Fruit fly (Drosophila melanogaster) whole organism, embryonic: ENCODE data around the gene HDAC4.

Experiments
- Blimp-1 ChIP-seq: fragments of 200-800 bp; sonication (Bioruptor generic); optimal IDR thresholded peaks from 3 replicates; lab custom pipeline; 2018; ENCODE audit warnings: missing biosample characterization, missing genetic modification characterization, mild to moderate bottlenecking, moderate library complexity, missing genetic modification reagents
- CG11723 ChIP-seq: fragments of 200-800 bp; sonication (Bioruptor generic); optimal IDR thresholded peaks from 2 replicates; lab custom pipeline; 2017; ENCODE audit warnings: missing biosample characterization, mild to moderate bottlenecking, missing genetic modification characterization
- Dfd ChIP-seq, 2 experiments: fragments of >200 bp; optimal IDR thresholded peaks; 2 replicates each; lab custom pipeline; 2017; ENCODE audit warnings: missing biosample characterization in 2 of 2, missing genetic modification characterization in 2 of 2
- Trl ChIP-seq, 3 experiments: fragments of >200 bp in 2 of 3; fragments of 200-800 bp in 1 of 3; sonication (Bioruptor generic) in 1 of 3; optimal IDR thresholded peaks; 2 replicates in 1 of 3; 3 replicates in 2 of 3; lab custom pipeline; 2016 to 2017; ENCODE audit warnings: missing biosample characterization in 1 of 3, missing genetic modification characterization in 1 of 3
- Xrp1 ChIP-seq: fragments of 200-800 bp; sonication (Bioruptor generic); IDR thresholded peaks from 2 replicates; pipeline ENCODE4 v1.3.6; 2022; ENCODE audit warnings: missing biosample characterization, missing genetic modification characterization
- chn ChIP-seq: fragments of 200-800 bp; sonication (Bioruptor generic); optimal IDR thresholded peaks from 2 replicates; lab custom pipeline; 2016; ENCODE audit warnings: missing biosample characterization, missing genetic modification characterization
- vnd ChIP-seq: fragments of 200-800 bp; sonication (Bioruptor generic); IDR thresholded peaks from 3 replicates; pipeline ENCODE4 v1.3.6; 2022; ENCODE audit warnings: missing biosample characterization, missing genetic modification characterization; ENCODE audit not compliant: partially characterized antibody

DNA sequence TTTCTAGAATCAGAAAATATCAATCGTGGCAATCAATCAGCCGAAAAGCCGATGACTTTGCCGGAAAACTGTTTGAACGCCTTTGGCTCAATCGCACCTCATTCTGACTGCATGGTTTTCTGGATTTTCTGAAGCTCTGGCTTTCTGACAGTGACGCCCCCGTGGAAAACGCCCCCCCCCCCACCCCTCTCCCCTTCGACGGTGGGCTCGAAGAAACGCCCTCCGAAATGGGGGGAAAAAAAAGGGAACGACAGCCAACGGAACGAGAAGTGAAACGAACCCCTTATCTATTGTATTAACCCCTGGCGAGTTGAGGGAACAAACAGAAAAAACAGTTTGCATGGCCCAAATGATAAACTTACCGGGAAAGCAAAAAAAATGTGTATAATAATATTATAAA is 36.9 kb downstream of the HDAC4 start:
- TF ChIP-seq Xrp1 (GFP tag; lab: Robert Waterston, UW) (no peak), vnd (GFP tag; lab: Robert Waterston, UW) (no peak), Dfd (GFP tag; optimal IDR thresholded peaks at IDR 0.05; lab: Kevin White, UChicago) (no peak), CG11723 (GFP tag; lab: Kevin White, UChicago) (no peak), Blimp-1 (no peak), chn (GFP tag; lab: Kevin White, UChicago) (no peak), Trl (optimal IDR thresholded peaks at IDR 0.05; lab: Kevin White, UChicago) (no peak), Trl (GFP tag; optimal IDR thresholded peaks at IDR 0.05; lab: Kevin White, UChicago) (no peak)
